Worm (Caenorhabditis elegans): Measurements from ENCODE around the gene ZK666.8.

DNA sequence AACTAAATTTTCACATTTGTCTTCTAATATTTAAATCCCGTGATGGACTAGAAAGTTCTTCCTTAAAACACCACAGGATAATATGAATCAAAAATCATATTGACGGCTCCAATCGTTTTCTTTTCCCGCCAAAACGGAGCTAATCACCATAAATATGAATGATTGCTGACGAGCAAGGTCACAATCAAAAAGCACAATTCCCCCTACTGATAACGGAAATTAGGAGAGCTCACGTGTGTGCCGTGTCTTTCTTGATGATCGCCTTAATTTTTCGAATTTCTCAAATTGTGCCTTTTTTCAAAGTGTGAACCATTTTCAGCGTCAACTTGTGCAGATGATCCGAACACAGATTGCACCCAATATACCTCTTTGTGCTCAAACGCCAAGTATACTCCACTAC is 49.0 kb downstream of the ZK666.8 start:
- TF ChIP-seq dao-5 (tag; optimal IDR thresholded peaks at IDR 0.05): no peak
- TF ChIP-seq him-1 (tag; optimal IDR thresholded peaks at IDR 0.05): no peak

Data from whole organism, L4/young adult.